Worm (Caenorhabditis elegans): Measurements from ENCODE around the gene fbxa-13.

Gene fbxa-13

DNA sequence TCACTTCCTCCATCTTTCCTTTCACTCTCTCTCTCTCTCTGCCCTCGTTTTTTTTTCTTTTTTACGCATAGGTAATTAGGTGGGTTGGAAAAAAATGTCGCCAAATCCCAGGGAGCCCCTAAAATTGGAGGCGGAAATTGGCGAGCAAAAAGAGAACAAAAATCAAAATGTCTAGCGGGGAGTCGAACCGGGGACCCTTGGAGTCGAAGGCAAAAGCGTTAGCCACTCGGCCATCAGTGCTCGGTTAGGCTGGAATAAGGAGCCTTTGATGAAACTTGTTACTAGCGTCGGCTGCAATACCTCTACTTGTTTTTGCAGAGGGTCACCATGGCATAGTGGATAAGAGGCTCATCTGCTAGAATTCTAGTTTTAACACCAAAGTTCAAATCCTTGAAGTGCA is 37.4 kb upstream of the fbxa-13 start (continued):
- no peak for TF ChIP-seq mdl-1 (tag; optimal IDR thresholded peaks at IDR 0.05)
- no peak for TF ChIP-seq spr-1 (tag; optimal IDR thresholded peaks at IDR 0.05)
- no peak for TF ChIP-seq ceh-20 (GFP tag; IDR thresholded peaks at IDR 0.05)
- TF ChIP-seq nhr-6 (tag; optimal IDR thresholded peaks at IDR 0.05) = no peak
- TF ChIP-seq Y75B8A.6 (GFP tag; IDR thresholded peaks at IDR 0.05) = no peak
- no peak for TF ChIP-seq ces-1 (GFP tag; optimal IDR thresholded peaks at IDR 0.05)
- no peak for TF ChIP-seq mxl-3 (GFP tag; optimal IDR thresholded peaks at IDR 0.05)
- TF ChIP-seq sdz-12 (GFP tag; optimal IDR thresholded peaks at IDR 0.05) = no peak
- no peak for TF ChIP-seq nhr-77 (tag; optimal IDR thresholded peaks at IDR 0.05)
- TF ChIP-seq snpc-4 (tag; optimal IDR thresholded peaks at IDR 0.05) = no peak
- peak; percentile 73 for TF ChIP-seq aha-1 (tag)
- TF ChIP-seq nhr-28 (tag; optimal IDR thresholded peaks at IDR 0.05) = no peak

DNA sequence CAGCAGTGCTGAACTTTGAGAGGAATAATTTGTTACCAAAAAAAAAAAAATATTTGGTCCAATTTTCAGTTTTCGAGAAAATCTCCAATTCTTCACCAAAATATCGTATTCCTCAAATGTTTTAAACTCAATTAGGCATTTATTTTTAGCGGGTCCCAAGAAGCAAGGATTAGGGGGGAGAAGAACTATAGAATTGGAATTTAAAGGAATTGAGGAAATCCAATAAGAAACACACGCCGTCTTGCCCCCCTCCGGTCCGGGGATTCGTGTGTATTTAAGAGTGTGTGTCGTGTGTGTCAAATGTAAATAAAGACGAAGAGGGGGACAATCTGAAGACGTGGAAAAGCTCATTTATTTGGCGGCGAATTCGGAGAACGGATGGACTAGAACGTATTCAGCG is 27.7 kb upstream of the fbxa-13 start:
- TF ChIP-seq ceh-62 (tag; optimal IDR thresholded peaks at IDR 0.05) = no peak
- TF ChIP-seq ceh-82 (tag; optimal IDR thresholded peaks at IDR 0.05) = no peak
- no peak for TF ChIP-seq arid-1 (GFP tag; conservative IDR thresholded peaks at IDR 0.05)
- no peak for TF ChIP-seq nhr-102 (tag; optimal IDR thresholded peaks at IDR 0.05)
- no peak for TF ChIP-seq Y105C5A.15 (GFP tag; IDR thresholded peaks at IDR 0.05)
- TF ChIP-seq zip-11 (GFP tag; IDR thresholded peaks at IDR 0.05) = no peak
- no peak for TF ChIP-seq daf-8 (GFP tag; IDR thresholded peaks at IDR 0.05)
- TF ChIP-seq pqm-1 (tag; optimal IDR thresholded peaks at IDR 0.05) = no peak
- TF ChIP-seq nhr-237 (tag; optimal IDR thresholded peaks at IDR 0.05) = no peak
- TF ChIP-seq lin-13 (GFP tag; optimal IDR thresholded peaks at IDR 0.05) = no peak
- TF ChIP-seq fkh-10 (GFP tag; optimal IDR thresholded peaks at IDR 0.05) = peak; percentile 31
- peak in 1 of 2 experiments; percentile 6 for TF ChIP-seq unc-62 (GFP tag; optimal IDR thresholded peaks at IDR 0.05 in 1 of 2)
- TF ChIP-seq unc-62 (tag; optimal IDR thresholded peaks at IDR 0.05) = no peak
- no peak for TF ChIP-seq gei-8 (GFP tag; optimal IDR thresholded peaks at IDR 0.05)
- TF ChIP-seq dmd-8 (GFP tag; IDR thresholded peaks at IDR 0.05) = no peak
- no peak for TF ChIP-seq ztf-11 (tag; optimal IDR thresholded peaks at IDR 0.05)
- no peak for TF ChIP-seq dmd-9 (GFP tag; IDR thresholded peaks at IDR 0.05)

DNA sequence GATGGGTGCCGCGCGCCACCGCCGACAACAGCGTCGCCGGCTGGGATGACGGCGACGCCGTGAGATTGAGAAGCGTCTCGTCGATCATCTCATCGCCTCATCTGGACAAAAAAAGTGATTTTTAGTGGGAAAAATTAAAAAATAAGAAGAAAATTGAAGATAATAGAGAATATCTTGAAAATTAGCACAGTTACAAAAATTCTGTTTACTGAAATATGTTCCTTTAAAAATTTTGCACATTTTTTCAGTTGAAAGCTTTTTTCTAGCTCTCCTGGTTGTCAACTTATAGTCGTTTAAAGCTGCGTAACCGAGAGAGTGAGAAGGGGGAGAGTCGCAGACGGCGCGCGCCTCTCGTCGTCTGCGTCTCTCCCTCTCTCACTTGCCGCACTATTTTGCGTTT is 27.3 kb upstream of the fbxa-13 start, which contains the start of gene ser-4:
TSS of gene ser-4 (minus strand) at position 101 of the 400 bp plus-strand sequence.
- TF ChIP-seq dve-1 (tag; optimal IDR thresholded peaks at IDR 0.05; ENCODE audit: insufficient read depth) (no peak), set-16 (GFP tag; IDR thresholded peaks at IDR 0.05) (peak; percentile 28; the same call in 1 of the 2 replicates), lin-38 (GFP tag; IDR thresholded peaks at IDR 0.05) (no peak), fkh-10 (GFP tag; optimal IDR thresholded peaks at IDR 0.05) (no peak), rbr-2 (tag; optimal IDR thresholded peaks at IDR 0.05) (no peak)

DNA sequence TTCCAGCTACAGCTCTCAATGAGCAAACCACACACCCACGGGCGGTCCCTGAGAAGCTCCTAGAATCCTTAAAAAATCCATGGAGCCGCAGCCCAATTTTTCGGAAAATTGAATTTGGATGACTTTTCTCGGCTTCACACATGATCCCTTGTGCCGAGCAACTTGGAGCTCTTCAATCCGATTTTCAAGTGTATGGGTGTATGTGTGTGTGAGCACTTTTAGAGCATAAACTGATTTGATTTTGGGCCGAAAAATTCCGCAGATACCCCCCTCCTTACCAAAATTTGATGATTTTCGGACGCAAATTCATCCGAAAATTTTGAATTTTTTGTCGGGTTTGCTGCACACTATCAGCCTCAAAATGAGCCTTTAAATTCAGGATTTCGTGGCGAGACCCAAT is 26.2 kb upstream of the fbxa-13 start:
- TF ChIP-seq F26F4.8 (GFP tag; conservative IDR thresholded peaks at IDR 0.05) (no peak), F44E2.7 (GFP tag; IDR thresholded peaks at IDR 0.05) (no peak), ces-1 (GFP tag; optimal IDR thresholded peaks at IDR 0.05) (peak; percentile 80), F49E8.2 (tag; optimal IDR thresholded peaks at IDR 0.05; ENCODE audit: borderline replicate concordance) (no peak), nhr-76 (tag; optimal IDR thresholded peaks at IDR 0.05) (no peak), egl-27 (tag; optimal IDR thresholded peaks at IDR 0.05) (no peak), Y75B8A.6 (GFP tag; IDR thresholded peaks at IDR 0.05) (no peak), attf-4 (tag; optimal IDR thresholded peaks at IDR 0.05) (no peak), dve-1 (tag; optimal IDR thresholded peaks at IDR 0.05; ENCODE audit: insufficient read depth) (no peak), dmd-6 (GFP tag; IDR thresholded peaks at IDR 0.05) (no peak), lin-15B (tag; optimal IDR thresholded peaks at IDR 0.05) (no peak), nhr-237 (tag; optimal IDR thresholded peaks at IDR 0.05) (no peak), fkh-10 (GFP tag; optimal IDR thresholded peaks at IDR 0.05) (peak; percentile 80), ZK337.2 (GFP tag; IDR thresholded peaks at IDR 0.05) (no peak), aha-1 (tag) (peak; percentile 70), nhr-48 (tag; optimal IDR thresholded peaks at IDR 0.05) (no peak), egl-43 (GFP tag; IDR thresholded peaks at IDR 0.05) (no peak)

All from whole organism, L4 larva.